Fruit fly (Drosophila melanogaster): Measurements from ENCODE around the gene yem.

Gene yem

dm6 chr3R:29095525-29095924 is 27.2 kb downstream of the yem start:
- TF ChIP-seq CG33017 (tag; optimal IDR thresholded peaks at IDR 0.05) (no peak), CG1620 (GFP tag; optimal IDR thresholded peaks at IDR 0.05) (no peak), CG14711 (tag; optimal IDR thresholded peaks at IDR 0.05) (no peak), Crg-1 (GFP tag; optimal IDR thresholded peaks at IDR 0.05) (no peak), CG5204 (GFP tag; optimal IDR thresholded peaks at IDR 0.05) (no peak), cic (GFP tag; optimal IDR thresholded peaks at IDR 0.05) (no peak), CG11617 (GFP tag; optimal IDR thresholded peaks at IDR 0.05) (no peak), pad (GFP tag; optimal IDR thresholded peaks at IDR 0.05) (no peak), Clk (GFP tag; optimal IDR thresholded peaks at IDR 0.05) (no peak), ovo (GFP tag; optimal IDR thresholded peaks at IDR 0.05) (no peak), Hr96 (GFP tag; optimal IDR thresholded peaks at IDR 0.05) (no peak), Mnt (GFP tag; optimal IDR thresholded peaks at IDR 0.05) (no peak), CG12768 (GFP tag; optimal IDR thresholded peaks at IDR 0.05) (no peak)

DNA sequence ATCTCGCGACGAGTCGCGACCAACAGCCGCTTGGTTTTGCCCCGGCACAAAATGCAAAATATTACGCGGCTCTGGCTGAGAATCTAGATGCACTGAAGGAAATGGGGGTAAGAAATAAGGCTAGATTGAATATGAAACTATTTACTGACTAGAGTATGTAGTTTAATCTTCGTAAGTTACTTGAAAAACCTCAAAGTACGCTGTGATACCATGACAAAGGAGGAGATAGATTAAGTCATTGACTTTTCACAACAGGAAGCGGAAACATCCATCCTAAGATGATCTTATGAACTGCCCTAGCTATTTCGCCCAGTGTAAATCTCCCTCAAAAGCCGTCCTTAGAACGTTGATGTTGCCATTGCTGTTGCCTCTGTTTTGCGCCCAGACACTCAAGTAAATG is 28.5 kb downstream of the yem start:
- TF ChIP-seq CG7045 (GFP tag; optimal IDR thresholded peaks at IDR 0.05) (peak; percentile 21), Clk (GFP tag; optimal IDR thresholded peaks at IDR 0.05) (peak; percentile 25), CG5204 (GFP tag; optimal IDR thresholded peaks at IDR 0.05) (no peak)

dm6 chr3R:29091609-29092008 is 31.1 kb downstream of the yem start:
- TF ChIP-seq CG14711 (tag; optimal IDR thresholded peaks at IDR 0.05) = no peak
- no peak for TF ChIP-seq CG33017 (tag; optimal IDR thresholded peaks at IDR 0.05)
- no peak for TF ChIP-seq toe (GFP tag; optimal IDR thresholded peaks at IDR 0.05)
- no peak for TF ChIP-seq Clk (GFP tag; optimal IDR thresholded peaks at IDR 0.05)
- TF ChIP-seq Hr96 (GFP tag; optimal IDR thresholded peaks at IDR 0.05) = no peak
- no peak for TF ChIP-seq CG7045 (GFP tag; optimal IDR thresholded peaks at IDR 0.05)
- no peak for TF ChIP-seq CG5204 (GFP tag; optimal IDR thresholded peaks at IDR 0.05)
- no peak for TF ChIP-seq cnc (optimal IDR thresholded peaks at IDR 0.05)
- no peak for TF ChIP-seq kay (GFP tag; ENCODE audit: borderline replicate concordance)
- no peak for TF ChIP-seq pad (GFP tag; optimal IDR thresholded peaks at IDR 0.05)
- TF ChIP-seq bab1 (GFP tag; optimal IDR thresholded peaks at IDR 0.05) = no peak
- no peak for TF ChIP-seq ovo (GFP tag; optimal IDR thresholded peaks at IDR 0.05)
- no peak for TF ChIP-seq CG12768 (GFP tag; optimal IDR thresholded peaks at IDR 0.05)
- TF ChIP-seq cic (GFP tag; optimal IDR thresholded peaks at IDR 0.05) = no peak
- no peak for TF ChIP-seq tj (GFP tag; optimal IDR thresholded peaks at IDR 0.05)
- no peak for TF ChIP-seq CG7101 (tag; optimal IDR thresholded peaks at IDR 0.05)

dm6 chr3R:29089662-29090007 is 33.0 kb downstream of the yem start:
- no peak for TF ChIP-seq Hr96 (GFP tag; optimal IDR thresholded peaks at IDR 0.05)
- no peak for TF ChIP-seq Clk (GFP tag; optimal IDR thresholded peaks at IDR 0.05)
- no peak for TF ChIP-seq Crg-1 (GFP tag; optimal IDR thresholded peaks at IDR 0.05)
- no peak for TF ChIP-seq toe (GFP tag; optimal IDR thresholded peaks at IDR 0.05)
- no peak for TF ChIP-seq cic (GFP tag; optimal IDR thresholded peaks at IDR 0.05)
- TF ChIP-seq CG7045 (GFP tag; optimal IDR thresholded peaks at IDR 0.05) = no peak

DNA sequence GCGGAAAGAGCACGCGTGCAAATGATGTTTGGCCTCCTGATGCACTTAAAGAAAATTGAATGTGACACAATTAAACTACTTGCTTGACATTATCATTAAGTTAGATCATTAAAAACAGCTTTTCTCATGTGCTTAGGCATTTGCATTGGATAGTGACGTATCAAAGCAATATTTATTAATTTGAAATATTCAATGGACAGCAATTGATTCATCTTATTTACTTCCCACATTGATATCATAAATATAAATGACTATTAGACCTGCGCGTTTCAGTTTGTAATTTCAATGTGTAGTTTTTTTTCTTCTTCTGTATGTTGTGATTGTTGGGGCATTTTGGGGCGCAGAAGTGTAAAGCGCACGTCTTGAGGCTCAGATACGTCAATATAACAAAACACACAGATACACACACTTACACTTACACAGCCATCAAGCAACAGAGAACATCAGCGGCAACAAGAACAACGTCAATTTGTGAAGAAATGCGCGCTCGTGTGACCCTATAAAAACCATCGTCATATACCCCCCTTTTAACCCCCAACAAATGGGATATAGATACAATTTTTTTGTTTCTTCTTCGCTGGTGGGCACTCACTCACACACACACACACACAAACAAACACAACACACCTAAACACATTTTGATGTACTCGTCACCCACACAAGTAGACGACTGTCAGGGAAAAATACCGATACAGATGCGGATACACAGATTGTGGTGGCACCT is 33.6 kb downstream of the yem start:
- no peak for TF ChIP-seq Hr96 (GFP tag; optimal IDR thresholded peaks at IDR 0.05)
- no peak for TF ChIP-seq CG1620 (GFP tag; optimal IDR thresholded peaks at IDR 0.05)
- TF ChIP-seq pad (GFP tag; optimal IDR thresholded peaks at IDR 0.05) = no peak
- TF ChIP-seq bab1 (GFP tag; optimal IDR thresholded peaks at IDR 0.05) = no peak
- TF ChIP-seq cnc (optimal IDR thresholded peaks at IDR 0.05) = no peak
- no peak for TF ChIP-seq tj (GFP tag; optimal IDR thresholded peaks at IDR 0.05)
- peak; percentile 21 for TF ChIP-seq CG14711 (tag; optimal IDR thresholded peaks at IDR 0.05)
- no peak for TF ChIP-seq CG11617 (GFP tag; optimal IDR thresholded peaks at IDR 0.05)
- no peak for TF ChIP-seq CG33017 (tag; optimal IDR thresholded peaks at IDR 0.05)
- no peak for TF ChIP-seq CG7045 (GFP tag; optimal IDR thresholded peaks at IDR 0.05)
- no peak for TF ChIP-seq CG7101 (tag; optimal IDR thresholded peaks at IDR 0.05)
- no peak for TF ChIP-seq ovo (GFP tag; optimal IDR thresholded peaks at IDR 0.05)
- TF ChIP-seq toe (GFP tag; optimal IDR thresholded peaks at IDR 0.05) = no peak
- no peak for TF ChIP-seq CG12768 (GFP tag; optimal IDR thresholded peaks at IDR 0.05)
- peak; percentile 7 for TF ChIP-seq CG5204 (GFP tag; optimal IDR thresholded peaks at IDR 0.05)
- TF ChIP-seq cic (GFP tag; optimal IDR thresholded peaks at IDR 0.05) = no peak
- peak; percentile 47 for TF ChIP-seq kay (GFP tag; ENCODE audit: borderline replicate concordance)
- no peak for TF ChIP-seq Crg-1 (GFP tag; optimal IDR thresholded peaks at IDR 0.05)
- no peak for TF ChIP-seq Mnt (GFP tag; optimal IDR thresholded peaks at IDR 0.05)
- no peak for TF ChIP-seq Clk (GFP tag; optimal IDR thresholded peaks at IDR 0.05)

- no peak for TF ChIP-seq Crg-1 (GFP tag; optimal IDR thresholded peaks at IDR 0.05)
- TF ChIP-seq Mnt (GFP tag; optimal IDR thresholded peaks at IDR 0.05) = no peak
- no peak for TF ChIP-seq CG14711 (tag; optimal IDR thresholded peaks at IDR 0.05)
- no peak for TF ChIP-seq CG11617 (GFP tag; optimal IDR thresholded peaks at IDR 0.05)
- no peak for TF ChIP-seq toe (GFP tag; optimal IDR thresholded peaks at IDR 0.05)
- TF ChIP-seq CG7045 (GFP tag; optimal IDR thresholded peaks at IDR 0.05) = no peak
- no peak for TF ChIP-seq CG33017 (tag; optimal IDR thresholded peaks at IDR 0.05)
- no peak for TF ChIP-seq CG7101 (tag; optimal IDR thresholded peaks at IDR 0.05)
- no peak for TF ChIP-seq CG12768 (GFP tag; optimal IDR thresholded peaks at IDR 0.05)
- no peak for TF ChIP-seq tj (GFP tag; optimal IDR thresholded peaks at IDR 0.05)
- no peak for TF ChIP-seq CG1620 (GFP tag; optimal IDR thresholded peaks at IDR 0.05)
- TF ChIP-seq bab1 (GFP tag; optimal IDR thresholded peaks at IDR 0.05) = no peak
- no peak for TF ChIP-seq CG5204 (GFP tag; optimal IDR thresholded peaks at IDR 0.05)
- TF ChIP-seq cnc (optimal IDR thresholded peaks at IDR 0.05) = no peak
- TF ChIP-seq Hr96 (GFP tag; optimal IDR thresholded peaks at IDR 0.05) = no peak
- no peak for TF ChIP-seq ovo (GFP tag; optimal IDR thresholded peaks at IDR 0.05)
- no peak for TF ChIP-seq Clk (GFP tag; optimal IDR thresholded peaks at IDR 0.05)
- TF ChIP-seq pad (GFP tag; optimal IDR thresholded peaks at IDR 0.05) = no peak
These were observed 34.7 kb downstream of the yem start for dm6 chr3R:29087926-29088487.
